Worm (Caenorhabditis elegans) whole organism, late embryonic: ENCODE measurements around the gene mrps-18B.
A peak's percentile ranks its signal among the peaks of the same experiment; 100 is the strongest.

Source experiments
- C38D4.7 ChIP-seq: fragments of 200-800 bp; sonication (Bioruptor generic); optimal IDR thresholded peaks from 2 replicates; lab custom pipeline; 2018; ENCODE audit warnings: mild to moderate bottlenecking, missing genetic modification characterization, moderate library complexity, missing compliant biosample characterization
- ahr-1 ChIP-seq: sonication (generic microtip); optimal IDR thresholded peaks from 2 replicates; lab custom pipeline; 2016; ENCODE audit warnings: missing genetic modification characterization, missing compliant biosample characterization
- ama-1 ChIP-seq: fragments of 150-350 bp; optimal IDR thresholded peaks from 2 replicates; lab custom pipeline; 2014
- ceh-30 ChIP-seq: fragments of 150-350 bp; optimal IDR thresholded peaks from 2 replicates; lab custom pipeline; 2014; ENCODE audit warnings: missing biosample characterization, missing genetic modification characterization
- che-1 ChIP-seq: sonication (generic microtip); optimal IDR thresholded peaks from 2 replicates; lab custom pipeline; 2016; ENCODE audit warnings: mild to moderate bottlenecking, missing genetic modification characterization, missing compliant biosample characterization
- elt-2 ChIP-seq: sonication (generic microtip); optimal IDR thresholded peaks from 2 replicates; lab custom pipeline; 2016; ENCODE audit warnings: missing genetic modification reagents, missing genetic modification characterization, missing compliant biosample characterization
- gmeb-2 ChIP-seq: sonication (generic microtip); optimal IDR thresholded peaks from 2 replicates; lab custom pipeline; 2016; ENCODE audit warnings: missing genetic modification characterization, inconsistent platforms, missing compliant biosample characterization
- ref-2 ChIP-seq: sonication (generic microtip); optimal IDR thresholded peaks from 2 replicates; lab custom pipeline; 2016; ENCODE audit warnings: missing genetic modification characterization, missing compliant biosample characterization
- tbx-7 ChIP-seq: sonication (generic microtip); optimal IDR thresholded peaks from 2 replicates; lab custom pipeline; 2016; ENCODE audit warnings: missing genotype, missing genetic modification characterization, missing compliant biosample characterization
- ztf-16 ChIP-seq: sonication (generic microtip); optimal IDR thresholded peaks from 2 replicates; lab custom pipeline; 2017; ENCODE audit warnings: missing genetic modification characterization, missing compliant biosample characterization

- no peak for TF ChIP-seq C38D4.7
- TF ChIP-seq che-1 (tag; lab: Kevin White, UChicago): no peak
- no peak for TF ChIP-seq ref-2
- TF ChIP-seq ztf-16 (tag; lab: Kevin White, UChicago): no peak
- TF ChIP-seq ahr-1 (tag; lab: Kevin White, UChicago): no peak
- no peak for TF ChIP-seq ceh-30
- TF ChIP-seq tbx-7 (tag; lab: Kevin White, UChicago): no peak
- peak; percentile 3 for TF ChIP-seq elt-2 (tag; lab: Kevin White, UChicago)
- no peak for TF ChIP-seq gmeb-2 (tag; lab: Kevin White, UChicago)
- no peak for TF ChIP-seq ama-1
These were observed 40.6 kb downstream of the mrps-18B start, which contains the start of gene stc-1 for ce11 chrII:8566039-8566438.
